Worm (Caenorhabditis elegans): ENCODE results near the gene mrpl-40.

DNA sequence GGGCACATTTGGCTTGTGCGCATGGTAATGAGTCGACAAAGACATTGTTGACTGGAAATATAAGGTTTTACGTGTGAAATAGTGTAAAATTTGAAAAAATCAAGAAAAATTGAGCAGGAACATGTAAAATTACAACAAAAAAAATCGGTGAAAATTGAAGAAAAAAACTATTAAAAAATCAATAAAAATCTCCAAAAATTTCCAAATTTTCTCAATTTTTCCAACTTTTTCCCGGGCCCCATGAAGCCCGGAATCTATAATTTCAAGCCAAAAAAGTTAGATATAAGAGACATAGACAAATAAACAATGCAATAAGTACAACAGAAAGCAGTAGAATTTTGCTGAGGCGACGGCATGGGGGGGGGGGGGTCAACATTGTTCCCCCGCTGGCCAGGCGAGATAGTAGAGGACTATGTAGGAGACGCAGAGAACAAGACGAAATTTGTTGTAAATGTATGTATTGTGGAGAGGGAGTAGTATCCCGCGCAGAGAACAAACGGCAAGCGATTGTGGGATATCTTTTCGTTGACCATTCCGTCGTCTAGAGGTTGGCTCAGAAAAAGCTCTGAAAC is 7.5 kb downstream of the mrpl-40 start, which contains the start of gene pat-4:
- TF ChIP-seq lsy-2 (tag; optimal IDR thresholded peaks at IDR 0.05) (peak; percentile 2 to 33), ztf-11 (tag; optimal IDR thresholded peaks at IDR 0.05) (no peak), elt-2 (tag; optimal IDR thresholded peaks at IDR 0.05) (no peak), sup-37 (GFP tag; optimal IDR thresholded peaks at IDR 0.05) (no peak), nhr-237 (tag; optimal IDR thresholded peaks at IDR 0.05) (no peak), nhr-77 (tag; optimal IDR thresholded peaks at IDR 0.05) (no peak)

Data from whole organism, L1 larva.